Fruit fly (Drosophila melanogaster): ENCODE measurements around the gene RYa-R.

DNA sequence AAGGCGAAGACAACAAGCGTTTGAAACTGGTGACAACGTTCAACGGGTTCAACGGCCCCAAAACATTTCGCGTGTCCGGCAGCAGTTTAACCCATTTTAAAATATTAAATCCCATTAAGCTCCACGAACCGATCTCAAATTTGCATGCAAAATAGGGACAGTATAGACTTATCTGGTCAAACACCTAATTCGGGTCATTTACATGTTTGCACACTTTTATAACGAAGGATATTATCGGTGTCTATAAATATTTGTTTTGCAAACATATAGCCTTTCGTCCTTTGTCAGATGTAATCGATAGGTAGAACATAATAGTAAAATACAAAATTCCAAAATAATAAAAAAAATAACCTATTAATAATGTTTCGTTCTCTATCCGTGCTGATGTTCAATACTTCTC, 65.1 kb downstream of the RYa-R start, which contains the start of gene CG34292:
- TF ChIP-seq ovo (GFP tag; optimal IDR thresholded peaks at IDR 0.05) (no peak), cic (GFP tag; optimal IDR thresholded peaks at IDR 0.05) (no peak), kay (GFP tag; ENCODE audit: borderline replicate concordance) (no peak), tj (GFP tag; optimal IDR thresholded peaks at IDR 0.05) (no peak), CG7101 (tag; optimal IDR thresholded peaks at IDR 0.05) (no peak)

All from whole organism, adult.